Fruit fly (Drosophila melanogaster): ENCODE data around the gene Tmem214.

DNA sequence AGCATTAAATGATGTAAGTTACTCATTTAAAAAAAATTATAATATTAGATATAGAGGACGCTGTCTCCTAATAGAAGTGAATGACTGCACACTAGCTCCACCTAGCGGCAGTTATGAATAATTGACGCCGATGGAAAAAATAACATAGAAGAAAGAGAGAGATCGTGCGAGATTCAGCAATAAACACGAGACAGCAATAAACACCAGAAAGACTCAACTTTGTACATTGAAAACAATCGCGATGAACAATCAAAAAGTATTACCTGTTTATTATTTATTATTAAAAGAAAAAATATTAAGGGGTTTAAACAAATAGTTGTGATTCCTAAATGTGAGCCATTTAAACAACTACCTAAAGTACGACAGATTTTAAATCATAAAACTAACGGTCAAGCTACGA lies 16.1 kb upstream of the Tmem214 start:
- TF ChIP-seq psq (optimal IDR thresholded peaks at IDR 0.05) (no peak), CG8478 (optimal IDR thresholded peaks at IDR 0.05) (no peak)
